Fruit fly (Drosophila melanogaster) whole organism, embryonic: ENCODE measurements around the gene Mical.

Experiments used
- Atf6 ChIP-seq: fragments of 200-800 bp; sonication (Bioruptor generic); IDR thresholded peaks from 2 replicates; pipeline ENCODE4 v1.3.6; 2022; ENCODE audit warnings: missing biosample characterization, missing genetic modification characterization
- B-H2 ChIP-seq: fragments of 200-800 bp; sonication (Bioruptor generic); optimal IDR thresholded peaks from 2 replicates; lab custom pipeline; 2018; ENCODE audit warnings: missing biosample characterization, mild to moderate bottlenecking, missing genetic modification characterization
- Bgb ChIP-seq: fragments of 200-800 bp; sonication (Bioruptor generic); IDR thresholded peaks from 2 replicates; pipeline ENCODE4 v1.3.6; 2022; ENCODE audit warnings: missing biosample characterization, missing genetic modification characterization; ENCODE audit not compliant: partially characterized antibody
- CG10209 ChIP-seq: fragments of 200-800 bp; sonication (Bioruptor generic); optimal IDR thresholded peaks from 3 replicates; lab custom pipeline; 2017; ENCODE audit warnings: missing biosample characterization, mild to moderate bottlenecking, missing genetic modification characterization, missing genetic modification reagents
- CG10366 ChIP-seq: fragments of 200-800 bp; sonication (Bioruptor generic); IDR thresholded peaks from 2 replicates; pipeline ENCODE4 v1.3.6; 2022; ENCODE audit warnings: missing biosample characterization, missing genetic modification characterization
- CG11093 ChIP-seq: fragments of 200-800 bp; sonication (Bioruptor generic); IDR thresholded peaks from 3 replicates; pipeline ENCODE4 v1.3.6; 2022; ENCODE audit warnings: missing biosample characterization, missing genetic modification characterization
- CG11456 ChIP-seq: fragments of 200-800 bp; sonication (Bioruptor generic); IDR thresholded peaks from 3 replicates; pipeline ENCODE4 v1.3.6; 2022; ENCODE audit warnings: missing biosample characterization, missing genetic modification characterization
- CG11504 ChIP-seq: fragments of 200-800 bp; sonication (Bioruptor generic); optimal IDR thresholded peaks from 3 replicates; lab custom pipeline; 2019; ENCODE audit warnings: missing biosample characterization, mild to moderate bottlenecking, missing genetic modification characterization, moderate library complexity
- CG13624 ChIP-seq: fragments of 200-800 bp; sonication (Bioruptor generic); optimal IDR thresholded peaks from 2 replicates; lab custom pipeline; 2016; ENCODE audit warnings: missing biosample characterization, missing genetic modification characterization
- CG14667 ChIP-seq: fragments of 200-800 bp; sonication (Bioruptor generic); IDR thresholded peaks from 2 replicates; pipeline ENCODE4 v1.3.6; 2022; ENCODE audit warnings: missing biosample characterization, missing genetic modification characterization
- CG14710 ChIP-seq: fragments of 200-800 bp; sonication (Bioruptor generic); optimal IDR thresholded peaks from 3 replicates; lab custom pipeline; 2019; ENCODE audit warnings: missing biosample characterization, mild to moderate bottlenecking, missing genetic modification characterization, moderate library complexity
- CG15514 ChIP-seq: fragments of 200-800 bp; sonication (Bioruptor generic); optimal IDR thresholded peaks from 3 replicates; lab custom pipeline; 2017; ENCODE audit warnings: missing biosample characterization, missing genetic modification characterization, mild to moderate bottlenecking, moderate library complexity, missing genetic modification reagents
- CG2120 ChIP-seq: fragments of 200-800 bp; sonication (Bioruptor generic); optimal IDR thresholded peaks from 3 replicates; lab custom pipeline; 2016; ENCODE audit warnings: missing biosample characterization, missing genetic modification characterization
- CG2129 ChIP-seq: fragments of 200-800 bp; sonication (Bioruptor generic); IDR thresholded peaks from 2 replicates; pipeline ENCODE4 v1.3.6; 2022; ENCODE audit warnings: missing biosample characterization, missing genetic modification characterization; ENCODE audit not compliant: partially characterized antibody
- CG2678 ChIP-seq: fragments of 200-800 bp; sonication (Bioruptor generic); optimal IDR thresholded peaks from 3 replicates; lab custom pipeline; 2019; ENCODE audit warnings: missing biosample characterization, mild to moderate bottlenecking, missing genetic modification characterization, moderate library complexity
- CG32532 ChIP-seq: fragments of 200-800 bp; sonication (Bioruptor generic); IDR thresholded peaks from 2 replicates; pipeline ENCODE4 v1.3.6; 2022; ENCODE audit warnings: missing biosample characterization, missing genetic modification characterization
- CG32767 ChIP-seq: fragments of 200-800 bp; sonication (Bioruptor generic); IDR thresholded peaks from 2 replicates; pipeline ENCODE4 v1.3.6; 2022; ENCODE audit warnings: missing biosample characterization, missing genetic modification characterization
- CG3407 ChIP-seq: fragments of 200-800 bp; sonication (Bioruptor generic); optimal IDR thresholded peaks from 2 replicates; lab custom pipeline; 2018; ENCODE audit warnings: missing biosample characterization, mild to moderate bottlenecking, missing genetic modification characterization
- CG3838 ChIP-seq: fragments of 200-800 bp; sonication (Bioruptor generic); optimal IDR thresholded peaks from 3 replicates; lab custom pipeline; 2016; ENCODE audit warnings: missing biosample characterization, missing genetic modification characterization
- CG6175 ChIP-seq: fragments of 200-800 bp; sonication (Bioruptor generic); IDR thresholded peaks from 3 replicates; pipeline ENCODE4 v1.3.6; 2022; ENCODE audit warnings: missing biosample characterization, missing genetic modification characterization
- CG6272 ChIP-seq: fragments of 200-800 bp; sonication (Bioruptor generic); IDR thresholded peaks from 2 replicates; pipeline ENCODE4 v1.3.6; 2022; ENCODE audit warnings: missing biosample characterization, missing genetic modification characterization
- CG8359 ChIP-seq: fragments of 200-800 bp; sonication (Bioruptor generic); optimal IDR thresholded peaks from 2 replicates; lab custom pipeline; 2017; ENCODE audit warnings: missing biosample characterization, mild to moderate bottlenecking, missing genetic modification characterization, borderline replicate concordance
- CG8388 ChIP-seq: fragments of 200-800 bp; sonication (Bioruptor generic); optimal IDR thresholded peaks from 2 replicates; lab custom pipeline; 2019; ENCODE audit warnings: missing biosample characterization, mild to moderate bottlenecking, missing genetic modification characterization, moderate library complexity
- CG8478 ChIP-seq: fragments of >200 bp; optimal IDR thresholded peaks from 2 replicates; lab custom pipeline; 2018
- CG9437 ChIP-seq: fragments of 200-800 bp; sonication (Bioruptor generic); optimal IDR thresholded peaks from 2 replicates; lab custom pipeline; 2018; ENCODE audit warnings: missing biosample characterization, mild to moderate bottlenecking, missing genetic modification characterization
- Elba2 ChIP-seq: fragments of 200-800 bp; sonication (Bioruptor generic); optimal IDR thresholded peaks from 3 replicates; lab custom pipeline; 2016; ENCODE audit warnings: missing biosample characterization, missing genetic modification characterization
- Fer2 ChIP-seq: fragments of 200-800 bp; sonication (Bioruptor generic); optimal IDR thresholded peaks from 2 replicates; lab custom pipeline; 2018; ENCODE audit warnings: missing biosample characterization, mild to moderate bottlenecking, missing genetic modification characterization, moderate library complexity
- Hsf ChIP-seq: fragments of 200-800 bp; sonication (Bioruptor generic); optimal IDR thresholded peaks from 3 replicates; lab custom pipeline; 2016; ENCODE audit warnings: missing biosample characterization, missing genetic modification characterization
- Med ChIP-seq: fragments of 200-800 bp; sonication (Bioruptor generic); peaks from one replicate; lab custom pipeline; 2016; ENCODE audit warnings: missing biosample characterization, missing genetic modification characterization, mild to moderate bottlenecking, inconsistent platforms, moderate library complexity
- bowl ChIP-seq: fragments of 200-800 bp; sonication (Bioruptor generic); IDR thresholded peaks from 2 replicates; pipeline ENCODE4 v1.3.6; 2022; ENCODE audit warnings: missing biosample characterization, missing genetic modification characterization
- bsh ChIP-seq, 2 experiments: fragments of 200-800 bp; sonication (Bioruptor generic); optimal IDR thresholded peaks; 2 replicates each; lab custom pipeline; 2017 to 2018; ENCODE audit warnings: mild to moderate bottlenecking in 2 of 2, missing biosample characterization in 2 of 2, missing genetic modification characterization in 2 of 2, moderate library complexity in 1 of 2
- cad ChIP-seq: fragments of >200 bp; optimal IDR thresholded peaks from 2 replicates; lab custom pipeline; 2017; ENCODE audit warnings: missing biosample characterization, missing genetic modification characterization
- crp ChIP-seq, 2 experiments: fragments of 200-800 bp; sonication (Bioruptor generic); optimal IDR thresholded peaks; 2 replicates in 1 of 2; 3 replicates in 1 of 2; lab custom pipeline; 2017; ENCODE audit warnings: missing biosample characterization in 2 of 2, missing genetic modification characterization in 2 of 2, mild to moderate bottlenecking in 1 of 2, moderate library complexity in 1 of 2
- grn ChIP-seq: fragments of 200-800 bp; sonication (Bioruptor generic); optimal IDR thresholded peaks from 3 replicates; lab custom pipeline; 2017; ENCODE audit warnings: missing biosample characterization, missing genetic modification characterization
- insv ChIP-seq, 2 experiments: fragments of 200-800 bp; sonication (Bioruptor generic); optimal IDR thresholded peaks; 3 replicates each; lab custom pipeline; 2016 to 2018; ENCODE audit warnings: missing biosample characterization in 2 of 2, missing genetic modification characterization in 2 of 2
- ken ChIP-seq: fragments of 200-800 bp; sonication (Bioruptor generic); IDR thresholded peaks from 3 replicates; pipeline ENCODE4 v1.3.6; 2022; ENCODE audit warnings: missing biosample characterization, missing genetic modification characterization
- nau ChIP-seq: fragments of 200-800 bp; sonication (Bioruptor generic); optimal IDR thresholded peaks from 3 replicates; lab custom pipeline; 2017; ENCODE audit warnings: missing biosample characterization, mild to moderate bottlenecking, missing genetic modification characterization, missing genetic modification reagents
- otp ChIP-seq: fragments of 200-800 bp; sonication (Bioruptor generic); IDR thresholded peaks from 3 replicates; pipeline ENCODE4, ENCODE4 v1.3.6; 2022; ENCODE audit warnings: missing biosample characterization, missing genetic modification characterization
- pum ChIP-seq: fragments of 200-800 bp; sonication (Bioruptor generic); optimal IDR thresholded peaks from 2 replicates; lab custom pipeline; 2016; ENCODE audit warnings: missing biosample characterization, missing genetic modification characterization
- rib ChIP-seq: fragments of 200-800 bp; sonication (Bioruptor generic); IDR thresholded peaks from 2 replicates; pipeline ENCODE4 v1.3.6; 2022; ENCODE audit warnings: missing biosample characterization, missing genetic modification characterization
- run ChIP-seq: fragments of 200-800 bp; sonication (Bioruptor generic); optimal IDR thresholded peaks from 3 replicates; lab custom pipeline; 2018; ENCODE audit warnings: missing biosample characterization, mild to moderate bottlenecking, missing genetic modification characterization
- seq ChIP-seq: fragments of 200-800 bp; sonication (Bioruptor generic); IDR thresholded peaks from 2 replicates; pipeline ENCODE4 v1.3.6; 2022; ENCODE audit warnings: missing biosample characterization, missing genetic modification characterization
- slp2 ChIP-seq: fragments of 200-800 bp; sonication (Bioruptor generic); optimal IDR thresholded peaks from 2 replicates; lab custom pipeline; 2016; ENCODE audit warnings: missing biosample characterization, missing genetic modification characterization
- tap ChIP-seq: fragments of 200-800 bp; optimal IDR thresholded peaks from 3 replicates; lab custom pipeline; 2019; ENCODE audit warnings: missing biosample characterization, mild to moderate bottlenecking, missing genetic modification characterization, moderate library complexity
- tio ChIP-seq: fragments of 200-800 bp; sonication (Bioruptor generic); optimal IDR thresholded peaks from 2 replicates; lab custom pipeline; 2017; ENCODE audit warnings: missing biosample characterization, missing genetic modification characterization, inconsistent platforms
- ttk ChIP-seq: fragments of 200-800 bp; sonication (Bioruptor generic); IDR thresholded peaks from 2 replicates; pipeline ENCODE4 v2.1.2; 2022; ENCODE audit warnings: missing biosample characterization, missing genetic modification characterization
- twi ChIP-seq: fragments of 200-800 bp; optimal IDR thresholded peaks from 2 replicates; lab custom pipeline; 2019; ENCODE audit warnings: missing biosample characterization, mild to moderate bottlenecking, missing genetic modification characterization, moderate library complexity
- vfl ChIP-seq: fragments of 200-800 bp; sonication (Bioruptor generic); optimal IDR thresholded peaks from 2 replicates; lab custom pipeline; 2016; ENCODE audit warnings: missing biosample characterization, missing genetic modification characterization
- yki ChIP-seq: fragments of >200 bp; optimal IDR thresholded peaks from 3 replicates; lab custom pipeline; 2018
- zfh1 ChIP-seq: fragments of 200-800 bp; sonication (Bioruptor generic); IDR thresholded peaks from 3 replicates; pipeline ENCODE4 v1.3.6; 2022; ENCODE audit warnings: missing biosample characterization, missing genetic modification characterization
- zfh2 ChIP-seq: fragments of 200-800 bp; sonication (Bioruptor generic); optimal IDR thresholded peaks from 2 replicates; lab custom pipeline; 2016; ENCODE audit warnings: missing biosample characterization, missing genetic modification characterization

The Mical gene

dm6 chr3R:10048035-10048774 lies 5.5 kb upstream of the Mical start (continued):
- no peak for TF ChIP-seq CG8359 (GFP tag; lab: Kevin White, UChicago)
- no peak for TF ChIP-seq tio (GFP tag; lab: Kevin White, UChicago)
- TF ChIP-seq zfh1 = no peak
- TF ChIP-seq CG13624 = no peak
- no peak for TF ChIP-seq CG14667 (GFP tag; lab: Robert Waterston, UW)
- TF ChIP-seq twi = no peak
- peak; percentile 20 for TF ChIP-seq CG14710
- TF ChIP-seq CG11456 = no peak
- TF ChIP-seq rib (GFP tag; lab: Robert Waterston, UW) = no peak
- TF ChIP-seq CG10209 = peak; percentile 38
- no peak for TF ChIP-seq CG6272 (GFP tag; lab: Robert Waterston, UW)
- TF ChIP-seq Bgb = peak; percentile 35; the same call in 1 of the 2 replicates
- TF ChIP-seq bsh (GFP tag; optimal IDR thresholded peaks at IDR 0.05; lab: Kevin White, UChicago) = peak in 1 of 2 experiments; percentile 28
- TF ChIP-seq CG3838 = no peak
- TF ChIP-seq CG8388 (GFP tag; lab: Kevin White, UChicago) = peak; percentile 30
- no peak for TF ChIP-seq Atf6 (GFP tag; lab: Robert Waterston, UW)
- TF ChIP-seq ken (GFP tag; lab: Robert Waterston, UW) = no peak
- no peak for TF ChIP-seq CG6175 (GFP tag; lab: Robert Waterston, UW)
- TF ChIP-seq slp2 (GFP tag; lab: Kevin White, UChicago) = no peak
- no peak for TF ChIP-seq CG8478 (lab: Kevin White, UChicago)
- TF ChIP-seq CG32532 (GFP tag; lab: Robert Waterston, UW) = no peak
- peak; percentile 53 for TF ChIP-seq grn (GFP tag; lab: Kevin White, UChicago)
- TF ChIP-seq CG32767 (GFP tag; lab: Robert Waterston, UW) = no peak
- peak; percentile 75 for TF ChIP-seq CG2678
- no peak for TF ChIP-seq crp (GFP tag; optimal IDR thresholded peaks at IDR 0.05; lab: Kevin White, UChicago)
- TF ChIP-seq yki (lab: Kevin White, UChicago) = no peak
- peak; percentile 12; the same call in 1 of the 2 replicates for TF ChIP-seq CG10366
- no peak for TF ChIP-seq ttk (GFP tag; lab: Robert Waterston, UW)
- TF ChIP-seq tap = peak; percentile 2
- TF ChIP-seq insv (GFP tag; optimal IDR thresholded peaks at IDR 0.05; lab: Kevin White, UChicago) = peak; percentile 83 to 98
- TF ChIP-seq seq = no peak
- TF ChIP-seq Fer2 (tag; lab: Kevin White, UChicago) = no peak
- no peak for TF ChIP-seq CG15514 (GFP tag; lab: Kevin White, UChicago)
- TF ChIP-seq CG2129 (GFP tag; lab: Robert Waterston, UW) = no peak
- TF ChIP-seq Hsf = no peak
- peak; percentile 7 for TF ChIP-seq zfh2 (GFP tag; lab: Kevin White, UChicago)
- TF ChIP-seq run (tag; lab: Kevin White, UChicago) = no peak
- peak; percentile 54 for TF ChIP-seq CG9437
- TF ChIP-seq CG11093 (GFP tag; lab: Robert Waterston, UW) = 0 out of 3 replicates have a peak, but pooled peaks have one; percentile 37
- TF ChIP-seq pum (GFP tag; lab: Kevin White, UChicago) = no peak
- TF ChIP-seq CG11504 (tag; lab: Kevin White, UChicago) = peak; percentile 74
- no peak for TF ChIP-seq otp (GFP tag; lab: Robert Waterston, UW)
- no peak for TF ChIP-seq bowl (GFP tag; lab: Robert Waterston, UW)
- TF ChIP-seq CG3407 = no peak
- TF ChIP-seq Elba2 (GFP tag; lab: Kevin White, UChicago) = peak; percentile 55
- no peak for TF ChIP-seq B-H2 (GFP tag; lab: Kevin White, UChicago)
- TF ChIP-seq cad (GFP tag; lab: Kevin White, UChicago) = no peak
- peak; percentile 77 for TF ChIP-seq Med (GFP tag; lab: Kevin White, UChicago)
- peak; percentile 35 for TF ChIP-seq CG2120 (GFP tag; lab: Kevin White, UChicago)
- no peak for TF ChIP-seq vfl (GFP tag; lab: Kevin White, UChicago)
- no peak for TF ChIP-seq nau (GFP tag; lab: Kevin White, UChicago)
